Worm (Caenorhabditis elegans) whole organism, L1 larva: ENCODE measurements around the gene sam-10.

ENCODE experiments used
- C04F5.9 ChIP-seq: sonication (generic microtip); optimal IDR thresholded peaks from 2 replicates; lab custom pipeline; 2016; ENCODE audit warnings: missing genetic modification characterization, missing compliant biosample characterization
- C34B4.2 ChIP-seq: sonication (generic microtip); optimal IDR thresholded peaks from 2 replicates; lab custom pipeline; 2017; ENCODE audit warnings: mild to moderate bottlenecking, missing genetic modification characterization, missing compliant biosample characterization
- F16B12.6 ChIP-seq: fragments of 150-350 bp; optimal IDR thresholded peaks from 2 replicates; lab custom pipeline; 2014; ENCODE audit warnings: missing biosample characterization, missing genetic modification characterization
- alr-1 ChIP-seq: fragments of 200-800 bp; sonication (Bioruptor generic); optimal IDR thresholded peaks from 2 replicates; lab custom pipeline; 2018; ENCODE audit warnings: borderline replicate concordance, mild to moderate bottlenecking, missing genetic modification characterization, missing compliant biosample characterization
- aly-2 ChIP-seq: fragments of 150-350 bp; optimal IDR thresholded peaks from 2 replicates; lab custom pipeline; 2014; ENCODE audit warnings: missing biosample characterization, missing genetic modification characterization
- blmp-1 ChIP-seq: fragments of 150-350 bp; optimal IDR thresholded peaks from 2 replicates; lab custom pipeline; 2014; ENCODE audit warnings: missing biosample characterization, missing genetic modification characterization
- ceh-63 ChIP-seq: fragments of 200-800 bp; sonication (Bioruptor generic); optimal IDR thresholded peaks from 2 replicates; lab custom pipeline; 2018; ENCODE audit warnings: mild to moderate bottlenecking, missing genetic modification characterization, missing compliant biosample characterization
- ceh-8 ChIP-seq: fragments of 200-800 bp; sonication (Bioruptor generic); optimal IDR thresholded peaks from 2 replicates; lab custom pipeline; 2018; ENCODE audit warnings: mild to moderate bottlenecking, missing genetic modification characterization, moderate library complexity, missing compliant biosample characterization
- ceh-82 ChIP-seq, 3 experiments: fragments of 150-350 bp in 1 of 3; sonication (generic microtip) in 2 of 3; optimal IDR thresholded peaks; 2 replicates each; lab custom pipeline; 2014 to 2017; ENCODE audit warnings: missing biosample characterization in 3 of 3, missing genetic modification characterization in 3 of 3
- ceh-88 ChIP-seq: fragments of 200-800 bp; sonication (Bioruptor generic); IDR thresholded peaks from 2 replicates; pipeline ENCODE4 v1.3.6; 2022; ENCODE audit warnings: missing genetic modification characterization, missing compliant biosample characterization
- ceh-90 ChIP-seq: sonication (generic microtip); optimal IDR thresholded peaks from 2 replicates; lab custom pipeline; 2016; ENCODE audit warnings: missing genetic modification characterization, missing compliant biosample characterization
- ces-1 ChIP-seq: fragments of 150-350 bp; optimal IDR thresholded peaks from 2 replicates; lab custom pipeline; 2014; ENCODE audit warnings: missing biosample characterization, missing genetic modification reagents, missing genetic modification characterization
- dpl-1 ChIP-seq, 3 experiments: fragments of 150-350 bp in 2 of 3; sonication (generic microtip) in 1 of 3; optimal IDR thresholded peaks; 2 replicates each; lab custom pipeline; 2014 to 2017; ENCODE audit warnings: missing biosample characterization in 3 of 3, missing genetic modification characterization in 3 of 3, missing genetic modification reagents in 3 of 3
- dsc-1 ChIP-seq: sonication (generic microtip); optimal IDR thresholded peaks from 2 replicates; lab custom pipeline; 2016; ENCODE audit warnings: mild to moderate bottlenecking, missing genetic modification characterization, missing compliant biosample characterization
- efl-3 ChIP-seq: fragments of 200-800 bp; sonication (Bioruptor generic); optimal IDR thresholded peaks from 2 replicates; lab custom pipeline; 2018; ENCODE audit warnings: mild to moderate bottlenecking, missing genetic modification characterization, missing compliant biosample characterization
- egl-27 ChIP-seq, 2 experiments: fragments of 150-350 bp in 1 of 2; sonication (generic microtip); optimal IDR thresholded peaks; 3 replicates each; lab custom pipeline; 2017 to 2018; ENCODE audit warnings: missing biosample characterization in 2 of 2, missing genetic modification characterization in 2 of 2, missing genetic modification reagents in 2 of 2
- elt-2 ChIP-seq: sonication (generic microtip); optimal IDR thresholded peaks from 2 replicates; lab custom pipeline; 2016; ENCODE audit warnings: missing genetic modification characterization, mild to moderate bottlenecking, inconsistent platforms, missing compliant biosample characterization, missing genetic modification reagents
- fkh-10 ChIP-seq: sonication (generic microtip); optimal IDR thresholded peaks from 2 replicates; lab custom pipeline; 2017; ENCODE audit warnings: missing biosample characterization, missing genetic modification reagents, missing genetic modification characterization
- fos-1 ChIP-seq: fragments of 150-350 bp; optimal IDR thresholded peaks from 2 replicates; lab custom pipeline; 2014; ENCODE audit warnings: missing biosample characterization, missing genetic modification characterization
- grh-1 ChIP-seq: fragments of 200-800 bp; sonication (Bioruptor generic); IDR thresholded peaks from 2 replicates; pipeline ENCODE4 v1.3.6; 2022; ENCODE audit warnings: missing genetic modification reagents, missing genetic modification characterization, missing compliant biosample characterization
- hlh-17 ChIP-seq: fragments of 200-800 bp; sonication (Bioruptor generic); optimal IDR thresholded peaks from 2 replicates; lab custom pipeline; 2018; ENCODE audit warnings: missing genetic modification characterization, mild to moderate bottlenecking, missing compliant biosample characterization, moderate library complexity, borderline replicate concordance
- hpl-2 ChIP-seq: fragments of 150-350 bp; optimal IDR thresholded peaks from 2 replicates; lab custom pipeline; 2014; ENCODE audit warnings: missing biosample characterization, missing genetic modification reagents, missing genetic modification characterization
- irx-1 ChIP-seq: sonication (generic microtip); optimal IDR thresholded peaks from 2 replicates; lab custom pipeline; 2016; ENCODE audit warnings: missing genetic modification characterization, missing compliant biosample characterization
- lin-13 ChIP-seq: fragments of 150-350 bp; optimal IDR thresholded peaks from 2 replicates; lab custom pipeline; 2014; ENCODE audit warnings: missing biosample characterization, missing genetic modification reagents, missing genetic modification characterization
- lin-14 ChIP-seq: fragments of 200-800 bp; sonication (Bioruptor generic); optimal IDR thresholded peaks from 2 replicates; lab custom pipeline; 2018; ENCODE audit warnings: mild to moderate bottlenecking, missing genetic modification characterization, moderate library complexity, missing compliant biosample characterization
- lin-39 ChIP-seq: fragments of 150-350 bp; optimal IDR thresholded peaks from 2 replicates; lab custom pipeline; 2014; ENCODE audit warnings: missing biosample characterization, missing genetic modification reagents, missing genetic modification characterization
- mdl-1 ChIP-seq, 2 experiments: fragments of 150-350 bp; optimal IDR thresholded peaks; 2 replicates each; lab custom pipeline; 2014 to 2017; ENCODE audit warnings: missing biosample characterization in 2 of 2, missing genetic modification characterization in 2 of 2, inconsistent platforms in 1 of 2
- nhr-11 ChIP-seq: fragments of 150-350 bp; optimal IDR thresholded peaks from 2 replicates; lab custom pipeline; 2014; ENCODE audit warnings: missing biosample characterization, missing genetic modification characterization
- nhr-19 ChIP-seq: fragments of 200-800 bp; sonication (Bioruptor generic); conservative IDR thresholded peaks from 2 replicates; pipeline ENCODE4 v1.3.6; 2022; ENCODE audit warnings: missing genetic modification characterization, missing compliant biosample characterization
- nhr-20 ChIP-seq: sonication (generic microtip); optimal IDR thresholded peaks from 2 replicates; lab custom pipeline; 2016; ENCODE audit warnings: mild to moderate bottlenecking, missing genetic modification characterization, missing compliant biosample characterization
- nhr-28 ChIP-seq: fragments of 150-350 bp; optimal IDR thresholded peaks from 2 replicates; lab custom pipeline; 2014; ENCODE audit warnings: missing biosample characterization, missing genetic modification characterization
- nhr-47 ChIP-seq: sonication (generic microtip); optimal IDR thresholded peaks from 2 replicates; lab custom pipeline; 2016; ENCODE audit warnings: mild to moderate bottlenecking, missing genetic modification characterization, moderate library complexity, missing compliant biosample characterization
- nhr-84 ChIP-seq: sonication (generic microtip); optimal IDR thresholded peaks from 2 replicates; lab custom pipeline; 2017; ENCODE audit warnings: missing biosample characterization, missing genetic modification characterization
- nhr-85 ChIP-seq: sonication (generic microtip); peaks from one replicate; lab custom pipeline; 2016; ENCODE audit warnings: missing genetic modification characterization, inconsistent platforms, missing compliant biosample characterization
- pag-3 ChIP-seq: sonication (generic microtip); optimal IDR thresholded peaks from 2 replicates; lab custom pipeline; 2017; ENCODE audit warnings: missing genetic modification characterization, mild to moderate bottlenecking, missing compliant biosample characterization, antibody characterized with exemption, borderline replicate concordance; ENCODE audit not compliant: insufficient read depth
- rnt-1 ChIP-seq: sonication (generic microtip); optimal IDR thresholded peaks from 2 replicates; lab custom pipeline; 2016; ENCODE audit warnings: mild to moderate bottlenecking, missing genetic modification characterization, moderate library complexity, missing compliant biosample characterization
- skn-1 ChIP-seq: fragments of 150-350 bp; optimal IDR thresholded peaks from 2 replicates; lab custom pipeline; 2014; ENCODE audit warnings: missing biosample characterization, missing genetic modification characterization
- snpc-4 ChIP-seq: fragments of 150-350 bp; optimal IDR thresholded peaks from 2 replicates; lab custom pipeline; 2014; ENCODE audit warnings: missing biosample characterization, missing genetic modification characterization
- snu-23 ChIP-seq: sonication (generic microtip); optimal IDR thresholded peaks from 2 replicates; lab custom pipeline; 2016; ENCODE audit warnings: missing genetic modification characterization, missing compliant biosample characterization
- sox-4 ChIP-seq: sonication (generic microtip); optimal IDR thresholded peaks from 2 replicates; lab custom pipeline; 2016; ENCODE audit warnings: missing genetic modification characterization, missing compliant biosample characterization
- sptf-1 ChIP-seq: fragments of 150-350 bp; optimal IDR thresholded peaks from 2 replicates; lab custom pipeline; 2014; ENCODE audit warnings: missing biosample characterization, missing genetic modification characterization
- sup-37 ChIP-seq: fragments of 200-800 bp; sonication (Bioruptor generic); optimal IDR thresholded peaks from 2 replicates; lab custom pipeline; 2018; ENCODE audit warnings: mild to moderate bottlenecking, missing genetic modification characterization, missing compliant biosample characterization
- swsn-7 ChIP-seq: sonication (generic microtip); optimal IDR thresholded peaks from 2 replicates; lab custom pipeline; 2016; ENCODE audit warnings: missing genetic modification characterization, missing compliant biosample characterization
- unc-62 ChIP-seq: fragments of 150-350 bp; optimal IDR thresholded peaks from 2 replicates; lab custom pipeline; 2014; ENCODE audit warnings: missing biosample characterization, missing genetic modification reagents, missing genetic modification characterization
- unc-86 ChIP-seq: sonication (generic microtip); optimal IDR thresholded peaks from 2 replicates; lab custom pipeline; 2016; ENCODE audit warnings: missing genetic modification characterization, missing compliant biosample characterization
- xbp-1 ChIP-seq: sonication (generic microtip); optimal IDR thresholded peaks from 2 replicates; lab custom pipeline; 2016; ENCODE audit warnings: missing genetic modification characterization, missing compliant biosample characterization
- ztf-11 ChIP-seq, 2 experiments: sonication (generic microtip); optimal IDR thresholded peaks; 2 replicates each; lab custom pipeline; 2016 to 2017; ENCODE audit warnings: missing genetic modification characterization in 2 of 2, missing biosample characterization in 1 of 2, missing compliant biosample characterization in 1 of 2
- ztf-4 ChIP-seq: fragments of 150-350 bp; optimal IDR thresholded peaks from 2 replicates; lab custom pipeline; 2014; ENCODE audit warnings: missing biosample characterization, missing genetic modification characterization

The sam-10 gene

ce11 chrII:13330359-13330758 is at the start of gene sam-10:
sam-10 (minus strand) TSS chrII:13330525.
- TF ChIP-seq irx-1 (tag; lab: Kevin White, UChicago) = no peak
- no peak for TF ChIP-seq snpc-4 (tag; lab: Kevin White, UChicago)
- TF ChIP-seq nhr-20 = no peak
- TF ChIP-seq skn-1 (tag; lab: Kevin White, UChicago) = no peak
- no peak for TF ChIP-seq ceh-90 (tag; lab: Kevin White, UChicago)
- TF ChIP-seq dsc-1 (tag; lab: Kevin White, UChicago) = no peak
- TF ChIP-seq hpl-2 (GFP tag; lab: Kevin White, UChicago) = no peak
- no peak for TF ChIP-seq unc-62 (GFP tag; lab: Kevin White, UChicago)

ce11 chrII:13376112-13376511 is 45.8 kb upstream of the sam-10 start, which contains the start of gene Y48C3A.12:
Y48C3A.12 (plus strand) TSS chrII:13376412.
- TF ChIP-seq nhr-84 (tag; lab: Kevin White, UChicago) (no peak), unc-62 (GFP tag; lab: Kevin White, UChicago) (no peak), lin-39 (no peak), lin-14 (no peak), ces-1 (GFP tag; lab: Kevin White, UChicago) (no peak), nhr-11 (no peak), fos-1 (tag; lab: Kevin White, UChicago) (no peak)

ce11 chrII:13369231-13369630 is 38.9 kb upstream of the sam-10 start, which contains the start of gene Y48C3A.20:
Y48C3A.20 (plus strand) TSS chrII:13369607.
- TF ChIP-seq hpl-2 (GFP tag; lab: Kevin White, UChicago) = peak; percentile 32
- no peak for TF ChIP-seq hlh-17 (GFP tag; lab: Kevin White, UChicago)
- TF ChIP-seq fkh-10 (GFP tag; lab: Kevin White, UChicago) = no peak
- TF ChIP-seq dsc-1 (tag; lab: Kevin White, UChicago) = no peak
- peak; percentile 83 for TF ChIP-seq snpc-4 (tag; lab: Kevin White, UChicago)
- peak; percentile 67 for TF ChIP-seq blmp-1
- peak; percentile 75 for TF ChIP-seq xbp-1 (tag; lab: Kevin White, UChicago)
- peak; percentile 54 for TF ChIP-seq ceh-88 (GFP tag; lab: Robert Waterston, UW)
- TF ChIP-seq C04F5.9 = peak; percentile 71
- no peak for TF ChIP-seq nhr-28 (tag; lab: Kevin White, UChicago)
- peak; percentile 46 for TF ChIP-seq lin-13 (GFP tag; lab: Kevin White, UChicago)
- peak; percentile 74 for TF ChIP-seq nhr-85 (tag; lab: Kevin White, UChicago)
- peak; percentile 90 for TF ChIP-seq snu-23 (GFP tag; lab: Kevin White, UChicago)
- peak; percentile 99 for TF ChIP-seq F16B12.6 (tag; lab: Kevin White, UChicago)
- TF ChIP-seq grh-1 (GFP tag; lab: Robert Waterston, UW) = no peak; the same call in 1 of the 2 replicates
- no peak for TF ChIP-seq swsn-7 (tag; lab: Kevin White, UChicago)
- TF ChIP-seq ceh-82 (tag; optimal IDR thresholded peaks at IDR 0.05; lab: Kevin White, UChicago) = peak; percentile 74 to 82 (median 81)
- TF ChIP-seq dpl-1 (GFP tag; optimal IDR thresholded peaks at IDR 0.05; lab: Kevin White, UChicago) = peak; percentile 79 to 84 (median 81)
- TF ChIP-seq aly-2 (tag; lab: Kevin White, UChicago) = no peak
- TF ChIP-seq unc-86 = peak; percentile 76
- no peak for TF ChIP-seq nhr-84 (tag; lab: Kevin White, UChicago)
- TF ChIP-seq sox-4 (tag; lab: Kevin White, UChicago) = peak; percentile 25
- no peak for TF ChIP-seq rnt-1 (tag; lab: Kevin White, UChicago)
- TF ChIP-seq nhr-47 = no peak
- peak; percentile 8 for TF ChIP-seq sup-37 (GFP tag; lab: Kevin White, UChicago)
- TF ChIP-seq ceh-8 (GFP tag; lab: Kevin White, UChicago) = no peak
- no peak for TF ChIP-seq sptf-1 (tag; lab: Kevin White, UChicago)
- no peak for TF ChIP-seq alr-1
- peak in 1 of 2 experiments; percentile 13 for TF ChIP-seq ztf-11 (tag; optimal IDR thresholded peaks at IDR 0.05; lab: Kevin White, UChicago)
- TF ChIP-seq efl-3 (GFP tag; lab: Kevin White, UChicago) = no peak
- peak; percentile 72; the same call in 1 of the 2 replicates for TF ChIP-seq nhr-19 (GFP tag; lab: Robert Waterston, UW)
- TF ChIP-seq C34B4.2 = no peak
- no peak for TF ChIP-seq ceh-63 (GFP tag; lab: Kevin White, UChicago)
- TF ChIP-seq elt-2 (tag; lab: Kevin White, UChicago) = no peak
- no peak for TF ChIP-seq egl-27 (tag; optimal IDR thresholded peaks at IDR 0.05; lab: Kevin White, UChicago)
- no peak for TF ChIP-seq nhr-11
- TF ChIP-seq mdl-1 (tag; optimal IDR thresholded peaks at IDR 0.05; lab: Kevin White, UChicago) = peak in 1 of 2 experiments; percentile 72
- no peak for TF ChIP-seq pag-3 (tag; lab: Kevin White, UChicago)
- TF ChIP-seq ztf-4 (tag; lab: Kevin White, UChicago) = peak; percentile 70
